Fruit fly (Drosophila melanogaster) whole organism, larva: ENCODE results near the gene atl.

ENCODE experiments used
- noc ChIP-seq: fragments of 200-800 bp; sonication (Bioruptor generic); optimal IDR thresholded peaks from 3 replicates; lab custom pipeline; 2019; ENCODE audit warnings: missing biosample characterization, mild to moderate bottlenecking, missing genetic modification characterization, moderate library complexity

The atl gene

DNA sequence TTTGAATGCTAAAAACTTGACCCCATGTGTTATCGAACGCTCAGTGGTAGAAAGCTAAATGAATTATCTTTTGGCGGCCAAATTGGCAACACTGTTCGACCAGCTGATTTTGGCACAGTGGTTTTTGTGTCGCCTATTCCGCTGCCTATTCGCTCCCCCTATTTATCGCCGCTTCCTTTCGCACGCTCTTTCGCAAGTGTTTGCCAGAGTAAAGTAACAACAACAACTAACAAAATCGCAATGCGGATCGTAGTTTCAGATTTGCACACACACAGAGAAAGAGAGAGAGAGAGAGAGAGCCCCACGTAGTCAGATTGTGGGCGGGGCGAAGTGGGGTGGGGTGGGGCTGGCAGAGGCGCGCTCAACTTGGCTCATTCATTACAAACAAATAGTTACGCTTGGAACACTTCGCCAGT lies 25.6 kb downstream of the atl start:
- TF ChIP-seq noc: no peak

DNA sequence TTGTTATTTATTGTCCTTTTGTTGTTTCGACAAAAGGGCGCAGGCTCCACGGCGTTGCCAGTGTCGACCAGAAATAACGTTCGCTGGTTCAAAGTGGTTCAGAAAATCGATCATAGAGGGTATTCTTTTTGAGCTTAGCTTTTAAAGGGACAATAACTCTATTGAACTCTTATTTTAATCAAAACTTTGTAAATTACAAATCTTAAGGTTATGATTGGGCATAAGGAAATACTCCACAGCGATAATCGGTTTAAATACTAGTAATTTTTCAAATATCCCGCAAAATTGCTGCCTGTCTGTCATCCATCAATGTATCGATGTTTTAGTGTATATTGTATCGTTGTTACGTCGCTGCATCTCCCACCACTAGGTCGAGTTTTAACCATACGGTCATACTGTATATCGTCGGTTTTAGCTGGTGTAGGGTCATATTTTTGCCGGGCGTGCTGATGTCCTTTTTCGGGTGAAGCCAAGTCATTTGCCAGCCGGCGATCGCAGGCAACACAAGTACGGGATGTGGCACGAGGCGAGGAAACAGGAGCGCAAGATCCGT lies 29.4 kb downstream of the atl start, which contains the start of the genes CG31125 and CG6695:
CG31125 (minus strand) TSS at position 51 of the 553 bp plus-strand sequence.
CG6695 (plus strand) TSS at position 391 of the 553 bp plus-strand sequence.
- TF ChIP-seq noc: no peak

- no peak for TF ChIP-seq noc
Measured at dm6 chr3R:24659173-24659846, 33.8 kb downstream of the atl start, which contains the start of gene CG31126. Gene CG31126 (plus strand): TSS chr3R:24659621.

DNA sequence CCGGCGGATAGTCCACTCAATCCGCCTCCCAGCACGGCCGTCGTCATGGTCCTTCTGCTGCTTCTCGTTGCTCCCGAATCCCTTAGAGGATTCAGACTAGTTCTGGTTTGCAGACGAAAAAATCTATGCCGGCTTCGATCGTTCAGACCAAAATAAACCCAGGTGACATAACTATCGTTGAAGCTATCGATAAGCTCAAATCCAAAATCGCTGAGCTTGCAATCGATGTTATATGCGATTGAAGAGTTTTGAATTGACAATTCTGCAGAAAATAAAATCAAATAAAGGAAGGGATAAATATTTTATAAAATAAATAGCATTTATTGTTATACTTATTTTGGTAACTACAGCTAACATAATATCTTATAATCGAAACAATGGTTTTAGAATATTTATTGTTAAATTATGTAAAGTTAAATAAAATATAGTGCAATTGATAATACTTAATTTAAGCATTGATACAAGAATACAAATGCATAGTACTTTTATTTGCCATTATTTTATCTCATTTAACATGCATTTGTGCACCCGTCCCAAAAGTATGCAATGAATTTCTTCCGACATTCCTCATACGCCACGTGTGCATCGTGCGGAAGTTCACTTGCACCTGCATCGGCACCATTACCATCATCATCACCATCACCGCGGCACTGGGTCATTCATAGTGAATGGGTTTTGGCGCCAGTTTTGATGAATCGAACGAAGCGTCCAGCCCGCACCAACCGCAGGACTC lies 36.4 kb downstream of the atl start, which contains the start of gene Ppox:
Ppox (minus strand) TSS at position 173 of the 733 bp plus-strand sequence.
- no peak for TF ChIP-seq noc

dm6 chr3R:24662412-24662796 lies 36.9 kb downstream of the atl start, which contains the start of gene slo:
Gene slo (plus strand): TSS chr3R:24662491.
- no peak for TF ChIP-seq noc

- no peak for TF ChIP-seq noc
Measured at dm6 chr3R:24663044-24663443, 37.6 kb downstream of the atl start.

dm6 chr3R:24667538-24668207 lies 42.2 kb downstream of the atl start:
- no peak for TF ChIP-seq noc

- no peak for TF ChIP-seq noc
Measured at dm6 chr3R:24671662-24672061, 46.2 kb downstream of the atl start.
